Fruit fly (Drosophila melanogaster) whole organism, pupa: ENCODE results near the gene CG42788.

Source experiments
- CG10348 ChIP-seq: fragments of 200-800 bp; sonication (Bioruptor generic); IDR thresholded peaks from 2 replicates; pipeline ENCODE4 v1.3.6; 2022; ENCODE audit warnings: missing biosample characterization, missing genetic modification characterization
- CG12605 ChIP-seq: fragments of 200-800 bp; sonication (Bioruptor generic); IDR thresholded peaks from 2 replicates; pipeline ENCODE4 v1.3.6; 2022; ENCODE audit warnings: missing biosample characterization, missing genetic modification characterization
- CG13204 ChIP-seq: fragments of 200-800 bp; sonication (Bioruptor generic); optimal IDR thresholded peaks from 2 replicates; lab custom pipeline; 2018; ENCODE audit warnings: missing biosample characterization, mild to moderate bottlenecking, missing genetic modification characterization, moderate library complexity
- CG15710 ChIP-seq: fragments of 200-800 bp; sonication (Bioruptor generic); optimal IDR thresholded peaks from 2 replicates; lab custom pipeline; 2018; ENCODE audit warnings: missing biosample characterization, mild to moderate bottlenecking, missing genetic modification characterization, moderate library complexity
- CG17806 ChIP-seq: fragments of 200-800 bp; sonication (Bioruptor generic); optimal IDR thresholded peaks from 2 replicates; lab custom pipeline; 2018; ENCODE audit warnings: missing biosample characterization, mild to moderate bottlenecking, missing genetic modification characterization, moderate library complexity
- CG32121 ChIP-seq: fragments of 200-800 bp; sonication (Bioruptor generic); IDR thresholded peaks from 2 replicates; pipeline ENCODE4 v1.3.6; 2022; ENCODE audit warnings: missing biosample characterization, missing genetic modification characterization
- CG34367 ChIP-seq: fragments of 200-800 bp; sonication (Bioruptor generic); optimal IDR thresholded peaks from 2 replicates; lab custom pipeline; 2018; ENCODE audit warnings: missing biosample characterization, mild to moderate bottlenecking, missing genetic modification characterization
- CG4496 ChIP-seq: fragments of 200-800 bp; sonication (Bioruptor generic); IDR thresholded peaks from 3 replicates; pipeline ENCODE4 v1.3.6; 2022; ENCODE audit warnings: missing biosample characterization, missing genetic modification characterization
- CG8159 ChIP-seq: fragments of 200-800 bp; sonication (Bioruptor generic); optimal IDR thresholded peaks from 3 replicates; lab custom pipeline; 2018; ENCODE audit warnings: missing biosample characterization, mild to moderate bottlenecking, missing genetic modification characterization, moderate library complexity
- CG8301 ChIP-seq: fragments of 200-800 bp; sonication (Bioruptor generic); optimal IDR thresholded peaks from 2 replicates; lab custom pipeline; 2018; ENCODE audit warnings: missing biosample characterization, mild to moderate bottlenecking, missing genetic modification characterization
- CG9948 ChIP-seq: fragments of 200-800 bp; sonication (Bioruptor generic); optimal IDR thresholded peaks from 2 replicates; lab custom pipeline; 2018; ENCODE audit warnings: missing biosample characterization, mild to moderate bottlenecking, missing genetic modification characterization, moderate library complexity
- D1 ChIP-seq: fragments of 200-800 bp; sonication (Bioruptor generic); optimal IDR thresholded peaks from 2 replicates; lab custom pipeline; 2018; ENCODE audit warnings: missing biosample characterization, mild to moderate bottlenecking, missing genetic modification characterization, moderate library complexity
- EcR ChIP-seq: fragments of 200-800 bp; sonication (Bioruptor generic); optimal IDR thresholded peaks from 3 replicates; lab custom pipeline; 2019; ENCODE audit warnings: missing biosample characterization, missing genetic modification characterization, mild to moderate bottlenecking, moderate library complexity, missing genetic modification reagents
- Ets98B ChIP-seq: fragments of 200-800 bp; sonication (Bioruptor generic); IDR thresholded peaks from 2 replicates; pipeline ENCODE4 v1.3.6; 2022; ENCODE audit warnings: missing biosample characterization, missing genetic modification characterization
- Pif1B ChIP-seq: fragments of 200-800 bp; sonication (Bioruptor generic); optimal IDR thresholded peaks from 3 replicates; lab custom pipeline; 2016; ENCODE audit warnings: missing biosample characterization, missing genetic modification characterization
- fd96Ca ChIP-seq: fragments of 200-800 bp; sonication (Bioruptor generic); IDR thresholded peaks from 3 replicates; pipeline ENCODE4 v1.3.6; 2022; ENCODE audit warnings: missing biosample characterization, missing genetic modification characterization
- rn ChIP-seq: fragments of 200-800 bp; sonication (Bioruptor generic); IDR thresholded peaks from 2 replicates; pipeline ENCODE4 v1.3.6; 2022; ENCODE audit warnings: missing biosample characterization, missing genetic modification characterization

Gene CG42788

DNA sequence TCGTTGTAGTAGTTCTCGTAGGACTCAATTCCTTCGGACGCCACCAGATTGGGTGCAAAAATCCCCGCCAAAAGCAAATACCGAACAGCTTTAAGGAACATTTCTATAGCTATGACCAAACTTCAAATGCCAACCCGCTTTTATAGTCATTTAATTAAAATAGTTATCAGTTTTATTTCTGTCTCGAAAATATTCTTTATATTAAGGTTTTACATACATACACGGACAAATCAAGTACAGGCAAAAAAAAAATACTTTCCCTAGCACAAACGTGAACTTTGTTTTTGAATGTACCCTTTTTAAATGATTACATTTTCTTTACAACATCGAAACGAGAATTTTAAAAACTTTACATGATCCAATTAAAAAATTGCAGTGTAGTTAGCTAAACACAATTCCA, 52.5 kb downstream of the CG42788 start, which contains the start of gene CG6974:
Gene CG6974, minus strand, starts transcription at position 101 of the 400 bp plus-strand sequence.
- TF ChIP-seq CG17806 (no peak), CG8159 (tag; lab: Kevin White, UChicago) (no peak), CG32121 (no peak)

DNA sequence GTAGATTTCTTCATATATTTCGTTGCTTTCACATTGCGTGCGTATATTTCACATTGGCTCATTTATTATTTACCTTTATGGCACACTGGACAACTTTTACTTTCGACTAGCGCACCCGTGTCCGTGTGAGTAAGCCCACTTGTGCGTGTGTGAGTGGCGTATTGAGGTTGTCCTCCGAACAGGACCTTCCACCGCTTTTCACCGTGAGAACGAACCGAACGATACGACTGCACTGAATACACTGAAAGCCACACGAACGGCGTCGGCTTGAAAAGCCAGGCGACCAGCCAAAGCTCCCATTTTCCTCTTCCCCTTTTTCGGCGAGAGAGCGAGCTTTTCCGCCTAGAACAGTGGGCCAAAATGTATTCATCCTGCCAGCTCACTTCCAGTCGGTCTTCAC, 54.8 kb downstream of the CG42788 start, which contains the start of gene dpr9:
Gene dpr9, minus strand, starts transcription at position 244 of the 400 bp plus-strand sequence.
- TF ChIP-seq D1 (tag; lab: Kevin White, UChicago), result no peak
- TF ChIP-seq CG12605 (GFP tag; lab: Robert Waterston, UW), result no peak
- no peak for TF ChIP-seq EcR (GFP tag; lab: Kevin White, UChicago)
- TF ChIP-seq rn (GFP tag; lab: Robert Waterston, UW), result no peak
- no peak for TF ChIP-seq CG13204 (GFP tag; lab: Kevin White, UChicago)
- no peak for TF ChIP-seq CG8159 (tag; lab: Kevin White, UChicago)
- no peak for TF ChIP-seq CG4496 (GFP tag; lab: Robert Waterston, UW)
- no peak for TF ChIP-seq fd96Ca
- TF ChIP-seq Ets98B (GFP tag; lab: Robert Waterston, UW), result no peak
- TF ChIP-seq CG10348 (GFP tag; lab: Robert Waterston, UW), result no peak

DNA sequence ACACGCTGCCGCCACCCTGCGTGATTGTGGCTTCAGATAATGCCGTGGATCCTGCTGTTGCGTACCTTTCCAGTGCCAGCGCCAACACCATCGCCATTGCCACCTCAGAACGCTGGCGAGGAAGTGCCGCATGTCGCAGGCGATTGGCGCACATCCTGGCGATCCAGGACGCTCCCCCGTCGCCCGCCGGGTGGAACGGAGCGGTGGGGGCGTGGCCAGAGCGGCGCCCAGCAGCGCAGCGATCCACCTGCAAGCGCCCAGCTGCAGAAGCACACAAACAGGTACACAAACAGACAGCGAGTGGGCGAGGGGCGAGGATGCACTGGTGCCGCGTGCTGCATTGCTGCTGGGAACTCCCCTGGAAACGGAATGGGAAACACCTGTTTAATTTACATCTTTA, 74.5 kb downstream of the CG42788 start:
- TF ChIP-seq CG12605 (GFP tag; lab: Robert Waterston, UW), result no peak
- TF ChIP-seq CG4496 (GFP tag; lab: Robert Waterston, UW), result no peak
- TF ChIP-seq EcR (GFP tag; lab: Kevin White, UChicago), result no peak
- no peak for TF ChIP-seq CG32121
- TF ChIP-seq CG34367 (tag; lab: Kevin White, UChicago), result no peak
- no peak for TF ChIP-seq Ets98B (GFP tag; lab: Robert Waterston, UW)
- TF ChIP-seq CG13204 (GFP tag; lab: Kevin White, UChicago), result no peak
- no peak for TF ChIP-seq Pif1B (GFP tag; lab: Kevin White, UChicago)
- TF ChIP-seq CG9948, result no peak
- TF ChIP-seq CG8301, result no peak
- no peak for TF ChIP-seq CG10348 (GFP tag; lab: Robert Waterston, UW)
- no peak for TF ChIP-seq D1 (tag; lab: Kevin White, UChicago)
- no peak for TF ChIP-seq CG17806
- no peak for TF ChIP-seq CG8159 (tag; lab: Kevin White, UChicago)
- no peak for TF ChIP-seq CG15710 (tag; lab: Kevin White, UChicago)
